Fruit fly (Drosophila melanogaster): Measurements from ENCODE around the gene CG33223.

Gene CG33223

DNA sequence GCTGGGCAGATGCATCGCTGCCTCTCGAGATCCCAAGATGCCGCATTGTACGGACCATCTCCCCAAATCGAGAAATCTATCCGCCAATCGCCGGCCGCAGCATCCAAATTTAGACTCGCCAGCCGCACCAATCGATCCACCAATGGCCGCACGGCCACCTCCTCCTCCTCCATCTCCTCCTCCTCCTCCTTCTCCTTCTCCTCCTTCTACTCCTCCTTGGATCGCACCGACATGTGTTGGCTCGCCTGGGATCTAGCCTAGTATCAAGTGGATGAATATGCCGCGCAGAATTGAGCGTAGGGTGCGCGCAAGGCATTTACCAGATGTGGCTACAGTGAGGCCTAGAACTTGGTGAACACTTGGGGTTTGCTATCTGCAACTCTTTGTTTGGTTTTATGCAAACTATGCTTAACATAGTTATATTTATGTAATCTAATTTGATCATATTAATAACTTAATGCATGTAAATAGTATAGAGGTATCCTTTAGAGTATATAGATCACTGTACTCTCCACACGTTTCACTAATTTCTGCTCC is 28.6 kb downstream of the CG33223 start, which contains the start of gene org-1 (continued):
- peak; percentile 96 for TF ChIP-seq Optix (GFP tag; IDR thresholded peaks at IDR 0.05)
- peak; percentile 87 for TF ChIP-seq CG4360 (GFP tag; IDR thresholded peaks at IDR 0.05)
- peak; percentile 90 for TF ChIP-seq wdn (GFP tag; IDR thresholded peaks at IDR 0.05)
- TF ChIP-seq vvl (GFP tag; IDR thresholded peaks at IDR 0.05): peak; percentile 99
- TF ChIP-seq CG12769 (tag; optimal IDR thresholded peaks at IDR 0.05): peak; percentile 95
- peak; percentile 91 for TF ChIP-seq NFAT (GFP tag; IDR thresholded peaks at IDR 0.05)
- no peak for TF ChIP-seq pan (optimal IDR thresholded peaks at IDR 0.05)
- TF ChIP-seq pan (GFP tag; optimal IDR thresholded peaks at IDR 0.05 in 1 of 2, IDR thresholded peaks at IDR 0.05 in 1 of 2): peak in 1 of 2 experiments; percentile 97
- TF ChIP-seq Dfd (GFP tag; optimal IDR thresholded peaks at IDR 0.05): no peak
- TF ChIP-seq peb (GFP tag; IDR thresholded peaks at IDR 0.05): peak; percentile 96
- TF ChIP-seq CG11504 (tag; optimal IDR thresholded peaks at IDR 0.05): peak; percentile 94
- TF ChIP-seq Sin3A (optimal IDR thresholded peaks at IDR 0.05): no peak
- peak; percentile 98 for TF ChIP-seq H2.0 (GFP tag; IDR thresholded peaks at IDR 0.05)
- peak; percentile 81 for TF ChIP-seq CG5180 (GFP tag; optimal IDR thresholded peaks at IDR 0.05)
- peak; percentile 96 for TF ChIP-seq CG17359 (tag; optimal IDR thresholded peaks at IDR 0.05)
- peak; percentile 93 for TF ChIP-seq onecut (GFP tag; IDR thresholded peaks at IDR 0.05)
- peak; percentile 94 for TF ChIP-seq PHDP (tag; optimal IDR thresholded peaks at IDR 0.05)
- TF ChIP-seq mam (GFP tag; optimal IDR thresholded peaks at IDR 0.05): peak; percentile 85
- TF ChIP-seq CG14710 (tag; optimal IDR thresholded peaks at IDR 0.05): peak; percentile 95
- peak; percentile 80 for TF ChIP-seq CG8089 (GFP tag; optimal IDR thresholded peaks at IDR 0.05)
- TF ChIP-seq yki (optimal IDR thresholded peaks at IDR 0.05): no peak
- peak; percentile 75 for TF ChIP-seq NK7.1 (GFP tag; optimal IDR thresholded peaks at IDR 0.05)
- TF ChIP-seq Deaf1 (tag; optimal IDR thresholded peaks at IDR 0.05): peak; percentile 65
- peak; percentile 10 for TF ChIP-seq sima (GFP tag; optimal IDR thresholded peaks at IDR 0.05)
- no peak for TF ChIP-seq CG4282 (GFP tag; optimal IDR thresholded peaks at IDR 0.05)
- peak; percentile 99 for TF ChIP-seq zfh1 (GFP tag; IDR thresholded peaks at IDR 0.05)
- peak; percentile 93 for TF ChIP-seq gcm (GFP tag; optimal IDR thresholded peaks at IDR 0.05)
- peak; percentile 88 for TF ChIP-seq CG16863 (GFP tag; optimal IDR thresholded peaks at IDR 0.05)
- TF ChIP-seq Bgb (GFP tag; IDR thresholded peaks at IDR 0.05; ENCODE audit: partially characterized antibody): 0 out of 2 replicates have a peak, but pooled peaks have one; percentile 11
- TF ChIP-seq CG12744 (GFP tag; optimal IDR thresholded peaks at IDR 0.05): peak; percentile 76
- TF ChIP-seq Rfx (GFP tag; IDR thresholded peaks at IDR 0.05): peak; percentile 97
- peak; percentile 82 for TF ChIP-seq cwo (GFP tag; optimal IDR thresholded peaks at IDR 0.05)
- TF ChIP-seq tio (GFP tag; optimal IDR thresholded peaks at IDR 0.05): peak; percentile 92
- peak; percentile 78 for TF ChIP-seq CG4617 (GFP tag; optimal IDR thresholded peaks at IDR 0.05; ENCODE audit: borderline replicate concordance)
- TF ChIP-seq CG13296 (GFP tag; optimal IDR thresholded peaks at IDR 0.05): peak; percentile 85
- peak; percentile 92 for TF ChIP-seq ham (GFP tag; IDR thresholded peaks at IDR 0.05)
- TF ChIP-seq CG17328 (GFP tag; IDR thresholded peaks at IDR 0.05): peak; percentile 98
- peak; percentile 93 for TF ChIP-seq ac (GFP tag; optimal IDR thresholded peaks at IDR 0.05)
- peak; percentile 82 for TF ChIP-seq z (GFP tag; IDR thresholded peaks at IDR 0.05)
- peak; percentile 95 for TF ChIP-seq CG16815 (GFP tag; optimal IDR thresholded peaks at IDR 0.05)
- TF ChIP-seq trh (GFP tag; optimal IDR thresholded peaks at IDR 0.05): peak; percentile 81
- TF ChIP-seq nom (GFP tag; optimal IDR thresholded peaks at IDR 0.05): peak; percentile 84
- peak; percentile 98 for TF ChIP-seq CG14441 (GFP tag; IDR thresholded peaks at IDR 0.05)
- peak; percentile 94 for TF ChIP-seq ind (GFP tag; optimal IDR thresholded peaks at IDR 0.05)
- TF ChIP-seq fd3F (GFP tag; optimal IDR thresholded peaks at IDR 0.05): peak; percentile 88
- TF ChIP-seq CG8290 (GFP tag; optimal IDR thresholded peaks at IDR 0.05): peak; percentile 91
- TF ChIP-seq CG8290 (tag; optimal IDR thresholded peaks at IDR 0.05): peak; percentile 82 to 97
- no peak for TF ChIP-seq knrl (GFP tag; IDR thresholded peaks at IDR 0.05; ENCODE audit: partially characterized antibody)
- peak; percentile 90 for TF ChIP-seq CG11560 (tag; IDR thresholded peaks at IDR 0.05)
- TF ChIP-seq MTF-1 (GFP tag; optimal IDR thresholded peaks at IDR 0.05; ENCODE audit: borderline replicate concordance): peak; percentile 91
- no peak for TF ChIP-seq Scr (GFP tag; IDR thresholded peaks at IDR 0.05; ENCODE audit: partially characterized antibody)
